Worm (Caenorhabditis elegans): Measurements from ENCODE around the gene F09B12.5.

DNA sequence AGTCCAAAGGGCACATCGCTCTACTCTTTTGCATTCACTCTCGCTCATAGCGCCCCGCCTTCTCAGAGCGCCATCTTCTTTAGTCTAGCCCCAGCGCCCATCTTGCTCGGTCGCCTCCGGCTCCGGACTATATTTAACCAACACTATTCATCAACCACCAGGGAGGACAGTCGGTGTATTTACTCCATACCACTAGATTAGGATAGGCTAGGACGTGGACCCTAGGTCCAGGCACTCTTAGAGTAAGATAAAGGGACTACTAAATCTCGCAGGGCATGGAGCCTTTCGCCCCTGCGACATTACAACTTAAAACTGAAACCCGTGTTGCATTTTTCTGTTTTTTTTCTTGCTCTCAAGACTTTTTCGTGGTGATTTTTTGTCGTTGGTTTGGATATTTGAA is 37.0 kb upstream of the F09B12.5 start:
- TF ChIP-seq fkh-4 (tag; optimal IDR thresholded peaks at IDR 0.05; ENCODE audit: borderline replicate concordance) (no peak), lsy-2 (tag; optimal IDR thresholded peaks at IDR 0.05) (no peak), mdl-1 (tag; optimal IDR thresholded peaks at IDR 0.05) (no peak), nhr-76 (tag; optimal IDR thresholded peaks at IDR 0.05) (no peak), sox-4 (tag; optimal IDR thresholded peaks at IDR 0.05) (no peak)
